Fruit fly (Drosophila melanogaster): ENCODE measurements around the gene MICU1.

DNA sequence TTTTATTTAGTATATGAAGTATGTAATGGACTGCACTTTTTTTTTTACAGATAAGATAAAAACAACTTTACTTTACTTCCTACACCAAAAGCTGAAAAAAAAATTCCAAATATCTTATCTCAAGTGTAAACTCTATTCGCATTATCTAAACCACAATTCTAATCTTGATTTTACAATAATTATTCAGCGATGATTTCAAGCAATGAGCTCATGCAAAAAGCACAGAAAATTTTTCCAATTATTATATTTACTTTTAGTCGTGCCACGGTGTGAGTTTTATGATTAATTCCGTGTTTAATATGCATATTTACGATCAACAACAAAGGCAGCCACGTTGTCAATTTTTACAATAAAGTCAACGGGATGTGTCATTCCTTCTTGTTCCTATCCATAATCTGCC, 34.2 kb downstream of the MICU1 start:
- TF ChIP-seq h (optimal IDR thresholded peaks at IDR 0.05) = no peak
- no peak for TF ChIP-seq Sin3A (optimal IDR thresholded peaks at IDR 0.05)
- no peak for TF ChIP-seq psq (optimal IDR thresholded peaks at IDR 0.05)
